Worm (Caenorhabditis elegans): ENCODE data around the gene C25E10.7.

ce11 chrV:9076273-9076672 is 25.3 kb upstream of the C25E10.7 start, which contains the start of gene T27E4.7:
- TF ChIP-seq Y79H2A.3 (GFP tag; conservative IDR thresholded peaks at IDR 0.05) (no peak), efl-1 (GFP tag; optimal IDR thresholded peaks at IDR 0.05) (no peak)
